Worm (Caenorhabditis elegans): ENCODE measurements around the gene dyn-1.

Gene dyn-1

DNA sequence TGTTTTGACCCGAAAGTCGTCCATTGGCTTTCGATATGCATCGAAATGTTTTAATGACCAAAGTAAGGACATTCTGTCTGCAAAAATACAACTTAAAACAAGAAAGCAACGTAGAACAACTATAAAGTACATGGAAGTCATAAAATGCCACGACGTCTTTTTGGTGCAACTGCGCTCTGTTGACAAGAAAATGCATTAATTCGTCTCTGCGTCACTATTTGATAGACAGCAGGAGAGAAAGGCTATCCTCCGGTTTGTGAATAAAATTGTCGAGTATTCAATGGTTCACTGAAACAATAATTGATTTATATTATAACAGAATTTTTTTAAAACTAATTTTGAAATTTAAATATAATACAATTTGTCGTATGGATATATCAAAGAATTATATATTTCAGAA is 47.8 kb downstream of the dyn-1 start, which contains the start of gene ergi-3 (continued):
- no peak for TF ChIP-seq F37D6.2 (tag; optimal IDR thresholded peaks at IDR 0.05)
- no peak for TF ChIP-seq fos-1 (tag; optimal IDR thresholded peaks at IDR 0.05)
- no peak for TF ChIP-seq tra-1 (GFP tag; IDR thresholded peaks at IDR 0.05)
- no peak for TF ChIP-seq F26F4.8 (GFP tag; conservative IDR thresholded peaks at IDR 0.05)
- peak; percentile 45 for TF ChIP-seq hlh-30 (tag; optimal IDR thresholded peaks at IDR 0.05; ENCODE audit: insufficient read depth)
- peak; percentile 11; the same call in 1 of the 2 replicates for TF ChIP-seq ctbp-1 (GFP tag; IDR thresholded peaks at IDR 0.05)
- TF ChIP-seq ztf-11 (tag; optimal IDR thresholded peaks at IDR 0.05), result no peak
- TF ChIP-seq zip-2 (tag; optimal IDR thresholded peaks at IDR 0.05), result no peak
- no peak for TF ChIP-seq vab-7 (GFP tag; IDR thresholded peaks at IDR 0.05)
- no peak for TF ChIP-seq ceh-62 (tag; optimal IDR thresholded peaks at IDR 0.05)
- TF ChIP-seq unc-130 (GFP tag; optimal IDR thresholded peaks at IDR 0.05), result no peak
- no peak for TF ChIP-seq snpc-4 (tag; optimal IDR thresholded peaks at IDR 0.05)
- TF ChIP-seq dve-1 (tag; optimal IDR thresholded peaks at IDR 0.05; ENCODE audit: insufficient read depth), result peak; percentile 81
- no peak for TF ChIP-seq php-3 (GFP tag; IDR thresholded peaks at IDR 0.05)
- TF ChIP-seq dmd-6 (GFP tag; IDR thresholded peaks at IDR 0.05), result peak; percentile 61
- TF ChIP-seq ceh-44 (GFP tag; IDR thresholded peaks at IDR 0.05), result no peak
- TF ChIP-seq Y5F2A.4 (GFP tag; optimal IDR thresholded peaks at IDR 0.05), result no peak
- TF ChIP-seq mxl-2 (GFP tag; conservative IDR thresholded peaks at IDR 0.05), result no peak
- no peak for TF ChIP-seq ceh-20 (GFP tag; IDR thresholded peaks at IDR 0.05)
- no peak for TF ChIP-seq F10B5.3 (tag; optimal IDR thresholded peaks at IDR 0.05)
- TF ChIP-seq nhr-237 (tag; optimal IDR thresholded peaks at IDR 0.05), result no peak
- TF ChIP-seq lin-13 (GFP tag; optimal IDR thresholded peaks at IDR 0.05), result peak; percentile 55
- TF ChIP-seq T26A8.4 (GFP tag; IDR thresholded peaks at IDR 0.05), result no peak
- no peak for TF ChIP-seq daf-16 (GFP tag; optimal IDR thresholded peaks at IDR 0.05)
- TF ChIP-seq daf-16 (tag; optimal IDR thresholded peaks at IDR 0.05), result peak; percentile 52
- no peak for TF ChIP-seq lir-3 (tag; optimal IDR thresholded peaks at IDR 0.05)
- peak; percentile 3 for TF ChIP-seq nhr-11 (tag; optimal IDR thresholded peaks at IDR 0.05)
- peak in 1 of 2 experiments; percentile 15 for TF ChIP-seq hif-1 (tag; optimal IDR thresholded peaks at IDR 0.05)
- no peak for TF ChIP-seq nhr-41 (GFP tag; IDR thresholded peaks at IDR 0.05)
- no peak for TF ChIP-seq R02D3.7 (tag; optimal IDR thresholded peaks at IDR 0.05)
- no peak for TF ChIP-seq snpc-1.2 (GFP tag; IDR thresholded peaks at IDR 0.05)
- no peak for TF ChIP-seq daf-12 (tag; optimal IDR thresholded peaks at IDR 0.05)
- TF ChIP-seq daf-8 (GFP tag; IDR thresholded peaks at IDR 0.05), result no peak
- no peak for TF ChIP-seq unc-39 (tag; optimal IDR thresholded peaks at IDR 0.05)
- no peak for TF ChIP-seq gei-8 (GFP tag; optimal IDR thresholded peaks at IDR 0.05)
- TF ChIP-seq hmg-1.1 (GFP tag; IDR thresholded peaks at IDR 0.05), result 0 out of 2 replicates have a peak, but pooled peaks have one; percentile 31
- TF ChIP-seq lin-38 (GFP tag; IDR thresholded peaks at IDR 0.05), result peak; percentile 90
- TF ChIP-seq D1046.2 (GFP tag; IDR thresholded peaks at IDR 0.05), result no peak
- peak; percentile 79 for TF ChIP-seq mes-2 (tag; optimal IDR thresholded peaks at IDR 0.05; ENCODE audit: poor library complexity, severe bottlenecking)
- TF ChIP-seq Y75B8A.6 (GFP tag; IDR thresholded peaks at IDR 0.05), result no peak
- no peak for TF ChIP-seq pha-4 (GFP tag; IDR thresholded peaks at IDR 0.05)
- TF ChIP-seq pha-4 (tag; optimal IDR thresholded peaks at IDR 0.05), result peak; percentile 44
- no peak for TF ChIP-seq dmd-8 (GFP tag; IDR thresholded peaks at IDR 0.05)
- no peak for TF ChIP-seq sdz-12 (GFP tag; optimal IDR thresholded peaks at IDR 0.05)
- TF ChIP-seq nhr-111 (GFP tag; optimal IDR thresholded peaks at IDR 0.05), result no peak
- no peak for TF ChIP-seq mdt-29 (GFP tag; IDR thresholded peaks at IDR 0.05)
- no peak for TF ChIP-seq daf-19 (GFP tag; conservative IDR thresholded peaks at IDR 0.05)
- TF ChIP-seq mep-1 (tag; optimal IDR thresholded peaks at IDR 0.05), result peak; percentile 84
